Worm (Caenorhabditis elegans) whole organism, L1 larva: Measurements from ENCODE around the gene Y39B6A.37.
A peak's percentile ranks its signal among the peaks of the same experiment; 100 is the strongest.

Source experiments
- C04F5.9 ChIP-seq: sonication (generic microtip); optimal IDR thresholded peaks from 2 replicates; lab custom pipeline; 2016; ENCODE audit warnings: missing genetic modification characterization, missing compliant biosample characterization
- C16A3.4 ChIP-seq: fragments of 150-350 bp; optimal IDR thresholded peaks from 2 replicates; lab custom pipeline; 2014; ENCODE audit warnings: missing biosample characterization, missing genetic modification characterization
- C34B4.2 ChIP-seq: sonication (generic microtip); optimal IDR thresholded peaks from 2 replicates; lab custom pipeline; 2017; ENCODE audit warnings: mild to moderate bottlenecking, missing genetic modification characterization, missing compliant biosample characterization
- Y116A8C.19 ChIP-seq: sonication (generic microtip); optimal IDR thresholded peaks from 2 replicates; lab custom pipeline; 2016; ENCODE audit warnings: missing compliant biosample characterization, missing genetic modification characterization, borderline replicate concordance
- alr-1 ChIP-seq: fragments of 200-800 bp; sonication (Bioruptor generic); optimal IDR thresholded peaks from 2 replicates; lab custom pipeline; 2018; ENCODE audit warnings: borderline replicate concordance, mild to moderate bottlenecking, missing genetic modification characterization, missing compliant biosample characterization
- blmp-1 ChIP-seq: fragments of 150-350 bp; optimal IDR thresholded peaks from 2 replicates; lab custom pipeline; 2014; ENCODE audit warnings: missing biosample characterization, missing genetic modification characterization
- ceh-63 ChIP-seq: fragments of 200-800 bp; sonication (Bioruptor generic); optimal IDR thresholded peaks from 2 replicates; lab custom pipeline; 2018; ENCODE audit warnings: mild to moderate bottlenecking, missing genetic modification characterization, missing compliant biosample characterization
- ceh-8 ChIP-seq: fragments of 200-800 bp; sonication (Bioruptor generic); optimal IDR thresholded peaks from 2 replicates; lab custom pipeline; 2018; ENCODE audit warnings: mild to moderate bottlenecking, missing genetic modification characterization, moderate library complexity, missing compliant biosample characterization
- ceh-88 ChIP-seq: fragments of 200-800 bp; sonication (Bioruptor generic); IDR thresholded peaks from 2 replicates; pipeline ENCODE4 v1.3.6; 2022; ENCODE audit warnings: missing genetic modification characterization, missing compliant biosample characterization
- ceh-90 ChIP-seq: sonication (generic microtip); optimal IDR thresholded peaks from 2 replicates; lab custom pipeline; 2016; ENCODE audit warnings: missing genetic modification characterization, missing compliant biosample characterization
- ces-1 ChIP-seq: fragments of 150-350 bp; optimal IDR thresholded peaks from 2 replicates; lab custom pipeline; 2014; ENCODE audit warnings: missing biosample characterization, missing genetic modification reagents, missing genetic modification characterization
- dsc-1 ChIP-seq: sonication (generic microtip); optimal IDR thresholded peaks from 2 replicates; lab custom pipeline; 2016; ENCODE audit warnings: mild to moderate bottlenecking, missing genetic modification characterization, missing compliant biosample characterization
- efl-3 ChIP-seq: fragments of 200-800 bp; sonication (Bioruptor generic); optimal IDR thresholded peaks from 2 replicates; lab custom pipeline; 2018; ENCODE audit warnings: mild to moderate bottlenecking, missing genetic modification characterization, missing compliant biosample characterization
- egl-13 ChIP-seq: sonication (generic microtip); optimal IDR thresholded peaks from 2 replicates; lab custom pipeline; 2016; ENCODE audit warnings: missing genotype, missing genetic modification reagents, missing genetic modification characterization, missing compliant biosample characterization
- elt-2 ChIP-seq: sonication (generic microtip); optimal IDR thresholded peaks from 2 replicates; lab custom pipeline; 2016; ENCODE audit warnings: missing genetic modification characterization, mild to moderate bottlenecking, inconsistent platforms, missing compliant biosample characterization, missing genetic modification reagents
- fkh-10 ChIP-seq: sonication (generic microtip); optimal IDR thresholded peaks from 2 replicates; lab custom pipeline; 2017; ENCODE audit warnings: missing biosample characterization, missing genetic modification reagents, missing genetic modification characterization
- fkh-8 ChIP-seq: sonication (generic microtip); optimal IDR thresholded peaks from 2 replicates; lab custom pipeline; 2016; ENCODE audit warnings: mild to moderate bottlenecking, missing genetic modification characterization, missing compliant biosample characterization
- fos-1 ChIP-seq: fragments of 150-350 bp; optimal IDR thresholded peaks from 2 replicates; lab custom pipeline; 2014; ENCODE audit warnings: missing biosample characterization, missing genetic modification characterization
- grh-1 ChIP-seq: fragments of 200-800 bp; sonication (Bioruptor generic); IDR thresholded peaks from 2 replicates; pipeline ENCODE4 v1.3.6; 2022; ENCODE audit warnings: missing genetic modification reagents, missing genetic modification characterization, missing compliant biosample characterization
- hlh-17 ChIP-seq: fragments of 200-800 bp; sonication (Bioruptor generic); optimal IDR thresholded peaks from 2 replicates; lab custom pipeline; 2018; ENCODE audit warnings: missing genetic modification characterization, mild to moderate bottlenecking, missing compliant biosample characterization, moderate library complexity, borderline replicate concordance
- hlh-4 ChIP-seq: sonication (generic microtip); optimal IDR thresholded peaks from 2 replicates; lab custom pipeline; 2016; ENCODE audit warnings: mild to moderate bottlenecking, missing genetic modification characterization, missing compliant biosample characterization
- hpl-2 ChIP-seq: fragments of 150-350 bp; optimal IDR thresholded peaks from 2 replicates; lab custom pipeline; 2014; ENCODE audit warnings: missing biosample characterization, missing genetic modification reagents, missing genetic modification characterization
- irx-1 ChIP-seq: sonication (generic microtip); optimal IDR thresholded peaks from 2 replicates; lab custom pipeline; 2016; ENCODE audit warnings: missing genetic modification characterization, missing compliant biosample characterization
- isw-1 ChIP-seq: fragments of 200-800 bp; sonication (Bioruptor generic); IDR thresholded peaks from 2 replicates; pipeline ENCODE4 v1.3.6; 2022; ENCODE audit warnings: missing genetic modification characterization, missing compliant biosample characterization
- lin-14 ChIP-seq: fragments of 200-800 bp; sonication (Bioruptor generic); optimal IDR thresholded peaks from 2 replicates; lab custom pipeline; 2018; ENCODE audit warnings: mild to moderate bottlenecking, missing genetic modification characterization, moderate library complexity, missing compliant biosample characterization
- lin-15B ChIP-seq: fragments of 150-350 bp; sonication (generic microtip); optimal IDR thresholded peaks from 3 replicates; lab custom pipeline; 2014; ENCODE audit warnings: missing biosample characterization, missing genetic modification characterization
- lin-35 ChIP-seq, 2 experiments: fragments of 150-350 bp; optimal IDR thresholded peaks; 2 replicates each; lab custom pipeline; 2014; ENCODE audit warnings: missing biosample characterization in 2 of 2, missing genetic modification characterization in 2 of 2, missing genetic modification reagents in 2 of 2
- lin-39 ChIP-seq: fragments of 150-350 bp; optimal IDR thresholded peaks from 2 replicates; lab custom pipeline; 2014; ENCODE audit warnings: missing biosample characterization, missing genetic modification reagents, missing genetic modification characterization
- lir-3 ChIP-seq: sonication (generic microtip); optimal IDR thresholded peaks from 2 replicates; lab custom pipeline; 2016; ENCODE audit warnings: mild to moderate bottlenecking, missing genetic modification characterization, moderate library complexity, missing compliant biosample characterization; ENCODE audit not compliant: poor library complexity
- mab-9 ChIP-seq: fragments of 200-800 bp; sonication (Bioruptor generic); IDR thresholded peaks from 2 replicates; pipeline ENCODE4 v1.3.6; 2022; ENCODE audit warnings: missing genetic modification reagents, missing genetic modification characterization, missing compliant biosample characterization
- mep-1 ChIP-seq: fragments of 150-350 bp; optimal IDR thresholded peaks from 2 replicates; lab custom pipeline; 2014; ENCODE audit warnings: missing biosample characterization, missing genetic modification characterization
- nhr-28 ChIP-seq: fragments of 150-350 bp; optimal IDR thresholded peaks from 2 replicates; lab custom pipeline; 2014; ENCODE audit warnings: missing biosample characterization, missing genetic modification characterization
- nhr-47 ChIP-seq: sonication (generic microtip); optimal IDR thresholded peaks from 2 replicates; lab custom pipeline; 2016; ENCODE audit warnings: mild to moderate bottlenecking, missing genetic modification characterization, moderate library complexity, missing compliant biosample characterization
- nhr-77 ChIP-seq: fragments of 150-350 bp; optimal IDR thresholded peaks from 2 replicates; lab custom pipeline; 2014; ENCODE audit warnings: missing biosample characterization, missing genetic modification characterization
- nhr-85 ChIP-seq: sonication (generic microtip); peaks from one replicate; lab custom pipeline; 2016; ENCODE audit warnings: missing genetic modification characterization, inconsistent platforms, missing compliant biosample characterization
- rnt-1 ChIP-seq: sonication (generic microtip); optimal IDR thresholded peaks from 2 replicates; lab custom pipeline; 2016; ENCODE audit warnings: mild to moderate bottlenecking, missing genetic modification characterization, moderate library complexity, missing compliant biosample characterization
- skn-1 ChIP-seq: fragments of 150-350 bp; optimal IDR thresholded peaks from 2 replicates; lab custom pipeline; 2014; ENCODE audit warnings: missing biosample characterization, missing genetic modification characterization
- snpc-4 ChIP-seq: fragments of 150-350 bp; optimal IDR thresholded peaks from 2 replicates; lab custom pipeline; 2014; ENCODE audit warnings: missing biosample characterization, missing genetic modification characterization
- snu-23 ChIP-seq: sonication (generic microtip); optimal IDR thresholded peaks from 2 replicates; lab custom pipeline; 2016; ENCODE audit warnings: missing genetic modification characterization, missing compliant biosample characterization
- sox-4 ChIP-seq: sonication (generic microtip); optimal IDR thresholded peaks from 2 replicates; lab custom pipeline; 2016; ENCODE audit warnings: missing genetic modification characterization, missing compliant biosample characterization
- sptf-1 ChIP-seq: fragments of 150-350 bp; optimal IDR thresholded peaks from 2 replicates; lab custom pipeline; 2014; ENCODE audit warnings: missing biosample characterization, missing genetic modification characterization
- sup-37 ChIP-seq: fragments of 200-800 bp; sonication (Bioruptor generic); optimal IDR thresholded peaks from 2 replicates; lab custom pipeline; 2018; ENCODE audit warnings: mild to moderate bottlenecking, missing genetic modification characterization, missing compliant biosample characterization
- swsn-7 ChIP-seq: sonication (generic microtip); optimal IDR thresholded peaks from 2 replicates; lab custom pipeline; 2016; ENCODE audit warnings: missing genetic modification characterization, missing compliant biosample characterization
- tbx-2 ChIP-seq: sonication (generic microtip); optimal IDR thresholded peaks from 2 replicates; lab custom pipeline; 2016; ENCODE audit warnings: missing genetic modification characterization, missing compliant biosample characterization
- unc-130 ChIP-seq: fragments of 150-350 bp; optimal IDR thresholded peaks from 2 replicates; lab custom pipeline; 2017; ENCODE audit warnings: missing biosample characterization, missing genetic modification characterization, inconsistent platforms
- unc-30 ChIP-seq: sonication (generic microtip); optimal IDR thresholded peaks from 2 replicates; lab custom pipeline; 2017; ENCODE audit warnings: missing biosample characterization, missing genetic modification characterization
- unc-62 ChIP-seq: fragments of 150-350 bp; optimal IDR thresholded peaks from 2 replicates; lab custom pipeline; 2014; ENCODE audit warnings: missing biosample characterization, missing genetic modification reagents, missing genetic modification characterization
- unc-86 ChIP-seq: sonication (generic microtip); optimal IDR thresholded peaks from 2 replicates; lab custom pipeline; 2016; ENCODE audit warnings: missing genetic modification characterization, missing compliant biosample characterization
- unc-98 ChIP-seq: fragments of 200-800 bp; sonication (Bioruptor generic); IDR thresholded peaks from 2 replicates; pipeline ENCODE4 v1.3.6; 2022; ENCODE audit warnings: missing genetic modification characterization, missing compliant biosample characterization
- xbp-1 ChIP-seq: sonication (generic microtip); optimal IDR thresholded peaks from 2 replicates; lab custom pipeline; 2016; ENCODE audit warnings: missing genetic modification characterization, missing compliant biosample characterization
- zag-1 ChIP-seq: fragments of 150-350 bp; optimal IDR thresholded peaks from 2 replicates; lab custom pipeline; 2014; ENCODE audit warnings: missing biosample characterization, missing genetic modification characterization
- zip-4 ChIP-seq: fragments of 200-800 bp; sonication (Bioruptor generic); optimal IDR thresholded peaks from 2 replicates; lab custom pipeline; 2018; ENCODE audit warnings: mild to moderate bottlenecking, missing genetic modification characterization, moderate library complexity, missing compliant biosample characterization
- ztf-11 ChIP-seq, 2 experiments: sonication (generic microtip); optimal IDR thresholded peaks; 2 replicates each; lab custom pipeline; 2016 to 2017; ENCODE audit warnings: missing genetic modification characterization in 2 of 2, missing biosample characterization in 1 of 2, missing compliant biosample characterization in 1 of 2

The Y39B6A.37 gene

ce11 chrV:18980980-18981529 lies 9.6 kb upstream of the Y39B6A.37 start, which contains the start of the genes mrps-35 and sws-1 (continued):
- TF ChIP-seq mab-9 (GFP tag; lab: Robert Waterston, UW), result peak; percentile 81
- TF ChIP-seq dsc-1, result peak; percentile 92
- peak; percentile 92 for TF ChIP-seq tbx-2
- no peak for TF ChIP-seq sptf-1
- TF ChIP-seq irx-1 (tag; lab: Kevin White, UChicago), result peak; percentile 95
- TF ChIP-seq egl-13, result peak; percentile 81
- peak; percentile 70 for TF ChIP-seq Y116A8C.19
- TF ChIP-seq nhr-47, result peak; percentile 92
- peak; percentile 76 for TF ChIP-seq ceh-8 (GFP tag; lab: Kevin White, UChicago)
- peak; percentile 47 for TF ChIP-seq skn-1 (tag; lab: Kevin White, UChicago)
- TF ChIP-seq zip-4 (GFP tag; lab: Kevin White, UChicago), result no peak
- TF ChIP-seq unc-62 (GFP tag; lab: Kevin White, UChicago), result no peak
- no peak for TF ChIP-seq ceh-63 (GFP tag; lab: Kevin White, UChicago)
- TF ChIP-seq fkh-8, result peak; percentile 76
- no peak for TF ChIP-seq unc-130
- peak; percentile 83 for TF ChIP-seq swsn-7 (tag; lab: Kevin White, UChicago)
- TF ChIP-seq unc-86 (tag; lab: Kevin White, UChicago), result peak; percentile 72
- TF ChIP-seq blmp-1 (tag; lab: Kevin White, UChicago), result peak; percentile 43
- TF ChIP-seq unc-30 (tag; lab: Kevin White, UChicago), result no peak
- TF ChIP-seq lin-15B (tag; lab: Kevin White, UChicago), result peak; percentile 34
- TF ChIP-seq mep-1 (tag; lab: Kevin White, UChicago), result peak; percentile 76
- no peak for TF ChIP-seq ces-1 (GFP tag; lab: Kevin White, UChicago)
- no peak for TF ChIP-seq C34B4.2 (tag; lab: Kevin White, UChicago)
- TF ChIP-seq lin-14 (GFP tag; lab: Kevin White, UChicago), result no peak
- TF ChIP-seq hlh-4 (tag; lab: Kevin White, UChicago), result peak; percentile 56
- TF ChIP-seq fos-1 (tag; lab: Kevin White, UChicago), result peak; percentile 35
- TF ChIP-seq alr-1 (tag; lab: Kevin White, UChicago), result no peak
- no peak for TF ChIP-seq nhr-77
- TF ChIP-seq xbp-1 (tag; lab: Kevin White, UChicago), result peak; percentile 82
- peak; percentile 89 for TF ChIP-seq unc-98
- TF ChIP-seq rnt-1, result peak; percentile 99
- TF ChIP-seq lin-39, result peak; percentile 26
- peak; percentile 59 for TF ChIP-seq elt-2 (tag; lab: Kevin White, UChicago)
- peak; percentile 87 for TF ChIP-seq sox-4 (tag; lab: Kevin White, UChicago)
- no peak for TF ChIP-seq zag-1
- TF ChIP-seq nhr-28 (tag; lab: Kevin White, UChicago), result no peak
- TF ChIP-seq ceh-88, result no peak
- peak; percentile 17 for TF ChIP-seq efl-3 (GFP tag; lab: Kevin White, UChicago)
- no peak for TF ChIP-seq C16A3.4
- TF ChIP-seq ceh-90 (tag; lab: Kevin White, UChicago), result peak; percentile 98
- peak; percentile 60 for TF ChIP-seq snpc-4 (tag; lab: Kevin White, UChicago)
- no peak for TF ChIP-seq hpl-2 (GFP tag; lab: Kevin White, UChicago)
- peak; percentile 21 for TF ChIP-seq sup-37 (GFP tag; lab: Kevin White, UChicago)
- TF ChIP-seq lir-3 (tag; lab: Kevin White, UChicago), result peak; percentile 94
- TF ChIP-seq C04F5.9 (tag; lab: Kevin White, UChicago), result peak; percentile 78
- TF ChIP-seq hlh-17 (GFP tag; lab: Kevin White, UChicago), result no peak
- peak; percentile 91 to 94 for TF ChIP-seq lin-35 (GFP tag; optimal IDR thresholded peaks at IDR 0.05; lab: Kevin White, UChicago)
- peak; percentile 94 for TF ChIP-seq nhr-85 (tag; lab: Kevin White, UChicago)
- TF ChIP-seq isw-1 (GFP tag; lab: Robert Waterston, UW), result peak; percentile 61
- TF ChIP-seq snu-23 (GFP tag; lab: Kevin White, UChicago), result peak; percentile 85
- TF ChIP-seq grh-1 (GFP tag; lab: Robert Waterston, UW), result peak; percentile 69
- TF ChIP-seq ztf-11 (tag; optimal IDR thresholded peaks at IDR 0.05; lab: Kevin White, UChicago), result peak in 1 of 2 experiments; percentile 95
- TF ChIP-seq fkh-10 (GFP tag; lab: Kevin White, UChicago), result no peak
